Fruit fly (Drosophila melanogaster): ENCODE results near the gene CG46309.

dm6 chr2L:16275177-16275808 lies 23.7 kb upstream of the CG46309 start:
- no peak for TF ChIP-seq CG8159 (tag; optimal IDR thresholded peaks at IDR 0.05)
- no peak for TF ChIP-seq CG4496 (GFP tag; IDR thresholded peaks at IDR 0.05)
- TF ChIP-seq CG9948 (tag; optimal IDR thresholded peaks at IDR 0.05): no peak
- TF ChIP-seq EcR (GFP tag; optimal IDR thresholded peaks at IDR 0.05): no peak
- TF ChIP-seq CG13204 (GFP tag; optimal IDR thresholded peaks at IDR 0.05): no peak
- TF ChIP-seq CG10348 (GFP tag; IDR thresholded peaks at IDR 0.05): no peak
- no peak for TF ChIP-seq CG32121 (GFP tag; IDR thresholded peaks at IDR 0.05)
- no peak for TF ChIP-seq CG17806 (tag; optimal IDR thresholded peaks at IDR 0.05)
- TF ChIP-seq D1 (tag; optimal IDR thresholded peaks at IDR 0.05): no peak
- no peak for TF ChIP-seq rn (GFP tag; IDR thresholded peaks at IDR 0.05)
- TF ChIP-seq CG12605 (GFP tag; IDR thresholded peaks at IDR 0.05): no peak
- no peak for TF ChIP-seq CG34367 (tag; optimal IDR thresholded peaks at IDR 0.05)

All from whole organism, pupa.